Fruit fly (Drosophila melanogaster): ENCODE measurements around the gene cyc.

The cyc gene

dm6 chr3L:19790929-19791687 lies 24.6 kb downstream of the cyc start (continued):
- TF ChIP-seq CG8290 (GFP tag; optimal IDR thresholded peaks at IDR 0.05) (peak; percentile 74), CG8290 (tag; optimal IDR thresholded peaks at IDR 0.05) (peak; percentile 29 to 31), fru (optimal IDR thresholded peaks at IDR 0.05) (no peak), ab (GFP tag; optimal IDR thresholded peaks at IDR 0.05) (peak; percentile 15), CG17802 (tag; optimal IDR thresholded peaks at IDR 0.05) (peak; percentile 33), pfk (GFP tag; optimal IDR thresholded peaks at IDR 0.05) (no peak), MESR4 (GFP tag; optimal IDR thresholded peaks at IDR 0.05) (no peak), fd102C (GFP tag; optimal IDR thresholded peaks at IDR 0.05) (no peak), ssp (GFP tag; IDR thresholded peaks at IDR 0.05) (peak; percentile 55), hb (GFP tag; IDR thresholded peaks at IDR 0.05; ENCODE audit: partially characterized antibody) (no peak), shn (GFP tag; optimal IDR thresholded peaks at IDR 0.05) (peak; percentile 80), gsb (GFP tag; IDR thresholded peaks at IDR 0.05) (no peak), CG17328 (GFP tag; IDR thresholded peaks at IDR 0.05) (peak; percentile 4; the same call in 1 of the 2 replicates), Usf (GFP tag; optimal IDR thresholded peaks at IDR 0.05) (peak; percentile 73), CG7556 (GFP tag; optimal IDR thresholded peaks at IDR 0.05) (peak; percentile 77), wek (GFP tag; optimal IDR thresholded peaks at IDR 0.05) (peak; percentile 94), CG7928 (GFP tag; optimal IDR thresholded peaks at IDR 0.05) (peak; percentile 30), corto (GFP tag; optimal IDR thresholded peaks at IDR 0.05) (no peak), Lhr (GFP tag; optimal IDR thresholded peaks at IDR 0.05) (no peak), gem (tag; optimal IDR thresholded peaks at IDR 0.05) (peak; percentile 79), CG4730 (GFP tag; IDR thresholded peaks at IDR 0.05) (no peak), Rx (GFP tag; IDR thresholded peaks at IDR 0.05) (0 out of 2 replicates have a peak, but pooled peaks have one; percentile 3), Abd-B (GFP tag; optimal IDR thresholded peaks at IDR 0.05) (peak; percentile 33), zen2 (GFP tag; IDR thresholded peaks at IDR 0.05; ENCODE audit: partially characterized antibody) (no peak; the same call in 2 of the 3 replicates), fu2 (GFP tag; optimal IDR thresholded peaks at IDR 0.05) (peak; percentile 58), BEAF-32 (GFP tag; optimal IDR thresholded peaks at IDR 0.05) (peak; percentile 12), Mad (GFP tag; optimal IDR thresholded peaks at IDR 0.05) (peak; percentile 66), CG4404 (GFP tag; IDR thresholded peaks at IDR 0.05) (peak; percentile 31; the same call in 1 of the 2 replicates), Hr78 (GFP tag; optimal IDR thresholded peaks at IDR 0.05) (peak in 1 of 2 experiments; percentile 38), CG5180 (GFP tag; optimal IDR thresholded peaks at IDR 0.05) (no peak), aop (GFP tag; IDR thresholded peaks at IDR 0.05) (no peak), CG4617 (GFP tag; optimal IDR thresholded peaks at IDR 0.05; ENCODE audit: borderline replicate concordance) (peak; percentile 15), CG3163 (GFP tag; optimal IDR thresholded peaks at IDR 0.05) (peak; percentile 16), CoRest (tag; optimal IDR thresholded peaks at IDR 0.05) (peak; percentile 83), inv (GFP tag; IDR thresholded peaks at IDR 0.05; ENCODE audit: partially characterized antibody) (no peak), CkIIα-i1 (GFP tag; IDR thresholded peaks at IDR 0.05) (no peak), D19A (tag; optimal IDR thresholded peaks at IDR 0.05) (peak; percentile 62), CG17359 (tag; optimal IDR thresholded peaks at IDR 0.05) (peak; percentile 54), CG30403 (GFP tag; optimal IDR thresholded peaks at IDR 0.05) (peak; percentile 88), Xrp1 (GFP tag; IDR thresholded peaks at IDR 0.05) (peak; percentile 46; the same call in 1 of the 2 replicates), prd (optimal IDR thresholded peaks at IDR 0.05) (no peak), prd (GFP tag; IDR thresholded peaks at IDR 0.05) (peak; percentile 70; the same call in 2 of the 3 replicates), CG1832 (GFP tag; optimal IDR thresholded peaks at IDR 0.05) (no peak), HLHmδ (GFP tag; optimal IDR thresholded peaks at IDR 0.05) (peak; percentile 14), Ets97D (GFP tag; optimal IDR thresholded peaks at IDR 0.05) (peak; percentile 6), zen (tag; optimal IDR thresholded peaks at IDR 0.05) (no peak), CG11696 (GFP tag; IDR thresholded peaks at IDR 0.05) (no peak), ATbp (GFP tag; optimal IDR thresholded peaks at IDR 0.05) (peak; percentile 45), sob (GFP tag; IDR thresholded peaks at IDR 0.05) (peak; percentile 33; the same call in 1 of the 2 replicates)
